Worm (Caenorhabditis elegans) whole organism, L4/young adult: ENCODE data around the gene lin-38.

Experiments used
- W03F9.2 ChIP-seq: fragments of 150-350 bp; optimal IDR thresholded peaks from 2 replicates; lab custom pipeline; 2014; ENCODE audit warnings: missing biosample characterization, missing genetic modification characterization
- dao-5 ChIP-seq: sonication (generic microtip); optimal IDR thresholded peaks from 2 replicates; lab custom pipeline; 2016; ENCODE audit warnings: missing genotype, missing genetic modification characterization, moderate library complexity, missing compliant biosample characterization
- him-1 ChIP-seq: sonication (generic microtip); optimal IDR thresholded peaks from 2 replicates; lab custom pipeline; 2016; ENCODE audit warnings: missing genotype, missing genetic modification reagents, missing genetic modification characterization, missing compliant biosample characterization

- TF ChIP-seq W03F9.2 (tag; lab: Kevin White, UChicago) (no peak), him-1 (tag; lab: Kevin White, UChicago) (no peak), dao-5 (no peak)
Measured at ce11 chrII:13595279-13595678, 19.6 kb downstream of the lin-38 start.
